Worm (Caenorhabditis elegans) whole organism, L3 larva: Measurements from ENCODE around the gene srb-6.

Experiments
- ZK546.5 ChIP-seq: sonication (generic microtip); optimal IDR thresholded peaks from 2 replicates; lab custom pipeline; 2017; ENCODE audit warnings: missing biosample characterization, missing genetic modification characterization
- ceh-28 ChIP-seq: fragments of 150-350 bp; optimal IDR thresholded peaks from 2 replicates; lab custom pipeline; 2014; ENCODE audit warnings: missing biosample characterization, missing genetic modification reagents, missing genetic modification characterization
- ceh-82 ChIP-seq: fragments of 150-350 bp; optimal IDR thresholded peaks from 2 replicates; lab custom pipeline; 2014; ENCODE audit warnings: missing biosample characterization, missing genetic modification characterization
- ceh-9 ChIP-seq: sonication (generic microtip); optimal IDR thresholded peaks from 2 replicates; lab custom pipeline; 2018; ENCODE audit warnings: missing biosample characterization, missing genetic modification characterization
- daf-12 ChIP-seq: fragments of 150-350 bp; optimal IDR thresholded peaks from 2 replicates; lab custom pipeline; 2014; ENCODE audit warnings: missing biosample characterization, missing genetic modification reagents, missing genetic modification characterization
- egl-27 ChIP-seq: sonication (generic microtip); optimal IDR thresholded peaks from 4 replicates; lab custom pipeline; 2017; ENCODE audit warnings: missing biosample characterization, missing genetic modification reagents, missing genetic modification characterization
- egl-5 ChIP-seq: fragments of 150-350 bp; optimal IDR thresholded peaks from 2 replicates; lab custom pipeline; 2017; ENCODE audit warnings: missing biosample characterization, missing genetic modification reagents, missing genetic modification characterization, inconsistent platforms
- elt-2 ChIP-seq: sonication (generic microtip); optimal IDR thresholded peaks from 2 replicates; lab custom pipeline; 2016; ENCODE audit warnings: missing genetic modification reagents, mild to moderate bottlenecking, missing genetic modification characterization, missing compliant biosample characterization
- elt-3 ChIP-seq, 3 experiments: fragments of 150-350 bp in 1 of 3; sonication (generic microtip) in 2 of 3; optimal IDR thresholded peaks; 2 replicates in 2 of 3; 4 replicates in 1 of 3; lab custom pipeline; 2014 to 2017; ENCODE audit warnings: missing biosample characterization in 3 of 3, missing genetic modification characterization in 3 of 3
- eor-1 ChIP-seq, 2 experiments: fragments of 150-350 bp; optimal IDR thresholded peaks; 2 replicates each; lab custom pipeline; 2014 to 2018; ENCODE audit warnings: missing biosample characterization in 2 of 2, missing genetic modification characterization in 2 of 2
- fkh-10 ChIP-seq: sonication (generic microtip); optimal IDR thresholded peaks from 2 replicates; lab custom pipeline; 2017; ENCODE audit warnings: missing biosample characterization, missing genetic modification reagents, missing genetic modification characterization
- fos-1 ChIP-seq: fragments of 150-350 bp; optimal IDR thresholded peaks from 2 replicates; lab custom pipeline; 2014; ENCODE audit warnings: missing biosample characterization, missing genetic modification characterization
- jun-1 ChIP-seq: fragments of 150-350 bp; optimal IDR thresholded peaks from 2 replicates; lab custom pipeline; 2014; ENCODE audit warnings: missing biosample characterization, missing genetic modification reagents, missing genetic modification characterization
- lin-15B ChIP-seq: fragments of 150-350 bp; optimal IDR thresholded peaks from 2 replicates; lab custom pipeline; 2014; ENCODE audit warnings: missing biosample characterization, missing genetic modification characterization
- lin-39 ChIP-seq: fragments of 150-350 bp; optimal IDR thresholded peaks from 2 replicates; lab custom pipeline; 2018; ENCODE audit warnings: missing biosample characterization, missing genetic modification reagents, missing genetic modification characterization
- lsy-12 ChIP-seq: sonication (generic microtip); optimal IDR thresholded peaks from 2 replicates; lab custom pipeline; 2016; ENCODE audit warnings: mild to moderate bottlenecking, missing genetic modification characterization, missing compliant biosample characterization
- mdl-1 ChIP-seq: fragments of 150-350 bp; optimal IDR thresholded peaks from 2 replicates; lab custom pipeline; 2014; ENCODE audit warnings: missing biosample characterization, missing genetic modification characterization
- mml-1 ChIP-seq: fragments of 150-350 bp; sonication (generic microtip); optimal IDR thresholded peaks from 3 replicates; lab custom pipeline; 2014; ENCODE audit warnings: missing biosample characterization, missing genetic modification characterization
- nfya-1 ChIP-seq: sonication (generic microtip); optimal IDR thresholded peaks from 2 replicates; lab custom pipeline; 2017; ENCODE audit warnings: missing genetic modification characterization, mild to moderate bottlenecking, missing compliant biosample characterization, antibody characterized with exemption, moderate library complexity; ENCODE audit not compliant: insufficient read depth
- nhr-11 ChIP-seq: fragments of 150-350 bp; optimal IDR thresholded peaks from 2 replicates; lab custom pipeline; 2014; ENCODE audit warnings: missing biosample characterization, missing genetic modification characterization
- nhr-12 ChIP-seq: fragments of 150-350 bp; optimal IDR thresholded peaks from 2 replicates; lab custom pipeline; 2014; ENCODE audit warnings: missing biosample characterization, missing genetic modification characterization
- nhr-23 ChIP-seq: fragments of 150-350 bp; optimal IDR thresholded peaks from 2 replicates; lab custom pipeline; 2014; ENCODE audit warnings: missing biosample characterization, missing genetic modification reagents, missing genetic modification characterization
- nhr-237 ChIP-seq: fragments of 150-350 bp; optimal IDR thresholded peaks from 2 replicates; lab custom pipeline; 2014; ENCODE audit warnings: missing biosample characterization, missing genetic modification characterization
- nhr-25 ChIP-seq: sonication (generic microtip); optimal IDR thresholded peaks from 2 replicates; lab custom pipeline; 2017; ENCODE audit warnings: missing biosample characterization, missing genetic modification characterization
- nhr-28 ChIP-seq: fragments of 150-350 bp; optimal IDR thresholded peaks from 2 replicates; lab custom pipeline; 2014; ENCODE audit warnings: missing biosample characterization, missing genetic modification characterization
- nhr-43 ChIP-seq: sonication (generic microtip); optimal IDR thresholded peaks from 2 replicates; lab custom pipeline; 2016; ENCODE audit warnings: mild to moderate bottlenecking, missing genetic modification characterization, missing compliant biosample characterization; ENCODE audit not compliant: poor library complexity, severe bottlenecking
- nhr-67 ChIP-seq: fragments of 150-350 bp; optimal IDR thresholded peaks from 2 replicates; lab custom pipeline; 2014; ENCODE audit warnings: missing biosample characterization, missing genetic modification characterization
- nhr-76 ChIP-seq: fragments of 150-350 bp; sonication (generic microtip); optimal IDR thresholded peaks from 5 replicates; lab custom pipeline; 2014; ENCODE audit warnings: missing biosample characterization, missing genetic modification characterization
- nhr-77 ChIP-seq: fragments of 150-350 bp; optimal IDR thresholded peaks from 2 replicates; lab custom pipeline; 2014; ENCODE audit warnings: missing biosample characterization, missing genetic modification characterization
- sea-2 ChIP-seq: fragments of 150-350 bp; sonication (generic microtip); optimal IDR thresholded peaks from 4 replicates; lab custom pipeline; 2014; ENCODE audit warnings: missing biosample characterization, missing genetic modification reagents, missing genetic modification characterization
- tbx-2 ChIP-seq: sonication (generic microtip); optimal IDR thresholded peaks from 2 replicates; lab custom pipeline; 2016; ENCODE audit warnings: mild to moderate bottlenecking, missing genetic modification characterization, missing compliant biosample characterization
- zag-1 ChIP-seq: fragments of 150-350 bp; optimal IDR thresholded peaks from 2 replicates; lab custom pipeline; 2014; ENCODE audit warnings: missing biosample characterization, missing genetic modification characterization
- ztf-4 ChIP-seq: fragments of 150-350 bp; optimal IDR thresholded peaks from 2 replicates; lab custom pipeline; 2014; ENCODE audit warnings: missing biosample characterization, missing genetic modification characterization

The srb-6 gene

ce11 chrII:10234398-10234797 is 39.7 kb downstream of the srb-6 start, which contains the start of gene ubxn-5:
Gene ubxn-5, minus strand, starts transcription at chrII:10234498.
- TF ChIP-seq tbx-2 (tag; lab: Kevin White, UChicago) (no peak), elt-2 (tag; lab: Kevin White, UChicago) (no peak), eor-1 (tag; optimal IDR thresholded peaks at IDR 0.05; lab: Kevin White, UChicago) (no peak), mdl-1 (tag; lab: Kevin White, UChicago) (no peak), mml-1 (no peak), nhr-12 (no peak), zag-1 (tag; lab: Kevin White, UChicago) (no peak), lsy-12 (no peak), fkh-10 (GFP tag; lab: Kevin White, UChicago) (no peak)

- TF ChIP-seq sea-2 (GFP tag; lab: Kevin White, UChicago) (no peak), jun-1 (tag; lab: Kevin White, UChicago) (no peak), nhr-12 (no peak), fos-1 (no peak), nhr-25 (no peak), nhr-67 (tag; lab: Kevin White, UChicago) (no peak), ceh-28 (no peak), nhr-76 (tag; lab: Kevin White, UChicago) (no peak), nfya-1 (tag; lab: Kevin White, UChicago) (no peak), elt-2 (tag; lab: Kevin White, UChicago) (no peak), ztf-4 (no peak), lin-39 (tag; lab: Kevin White, UChicago) (no peak)
These were observed 44.9 kb downstream of the srb-6 start, which contains the start of gene mec-15 for ce11 chrII:10239595-10239994. Gene mec-15, minus strand, starts transcription at chrII:10239695.

- TF ChIP-seq ceh-82 (tag; lab: Kevin White, UChicago) (no peak), egl-27 (tag; lab: Kevin White, UChicago) (no peak), nhr-28 (tag; lab: Kevin White, UChicago) (no peak), sea-2 (GFP tag; lab: Kevin White, UChicago) (no peak), lin-39 (tag; lab: Kevin White, UChicago) (no peak), tbx-2 (tag; lab: Kevin White, UChicago) (no peak), egl-5 (tag; lab: Kevin White, UChicago) (no peak), nhr-11 (tag; lab: Kevin White, UChicago) (no peak), nhr-43 (tag; lab: Kevin White, UChicago) (no peak), elt-3 (tag; optimal IDR thresholded peaks at IDR 0.05; lab: Kevin White, UChicago) (no peak), nhr-25 (no peak), nhr-237 (tag; lab: Kevin White, UChicago) (no peak), ceh-9 (tag; lab: Kevin White, UChicago) (no peak), daf-12 (no peak), elt-2 (tag; lab: Kevin White, UChicago) (no peak), nhr-23 (no peak), lin-15B (tag; lab: Kevin White, UChicago) (no peak), ZK546.5 (tag; lab: Kevin White, UChicago) (no peak), nhr-77 (tag; lab: Kevin White, UChicago) (no peak)
These were observed 47.6 kb downstream of the srb-6 start, which contains the start of gene mrps-14 for ce11 chrII:10242294-10242693. Gene mrps-14, minus strand, starts transcription at chrII:10242490.

ce11 chrII:10245612-10246011 is 50.9 kb downstream of the srb-6 start:
- TF ChIP-seq nfya-1 (tag; lab: Kevin White, UChicago) (no peak), nhr-11 (tag; lab: Kevin White, UChicago) (no peak)
